Fruit fly (Drosophila melanogaster) whole organism, pupa: ENCODE data around the gene Ras64B.

ENCODE experiments used
- CG17806 ChIP-seq: fragments of 200-800 bp; sonication (Bioruptor generic); optimal IDR thresholded peaks from 2 replicates; lab custom pipeline; 2018; ENCODE audit warnings: missing biosample characterization, mild to moderate bottlenecking, missing genetic modification characterization, moderate library complexity
- CG34367 ChIP-seq: fragments of 200-800 bp; sonication (Bioruptor generic); optimal IDR thresholded peaks from 2 replicates; lab custom pipeline; 2018; ENCODE audit warnings: missing biosample characterization, mild to moderate bottlenecking, missing genetic modification characterization
- CG4496 ChIP-seq: fragments of 200-800 bp; sonication (Bioruptor generic); IDR thresholded peaks from 3 replicates; pipeline ENCODE4 v1.3.6; 2022; ENCODE audit warnings: missing biosample characterization, missing genetic modification characterization
- EcR ChIP-seq: fragments of 200-800 bp; sonication (Bioruptor generic); optimal IDR thresholded peaks from 3 replicates; lab custom pipeline; 2019; ENCODE audit warnings: missing biosample characterization, missing genetic modification characterization, mild to moderate bottlenecking, moderate library complexity, missing genetic modification reagents
- Pif1A ChIP-seq: fragments of 200-800 bp; sonication (Bioruptor generic); optimal IDR thresholded peaks from 3 replicates; lab custom pipeline; 2016; ENCODE audit warnings: missing biosample characterization, missing genetic modification characterization
- Pif1B ChIP-seq: fragments of 200-800 bp; sonication (Bioruptor generic); optimal IDR thresholded peaks from 3 replicates; lab custom pipeline; 2016; ENCODE audit warnings: missing biosample characterization, missing genetic modification characterization
- Snoo ChIP-seq: fragments of 200-800 bp; sonication (Bioruptor generic); optimal IDR thresholded peaks from 3 replicates; lab custom pipeline; 2017; ENCODE audit warnings: missing biosample characterization, mild to moderate bottlenecking, missing genetic modification characterization, inconsistent platforms
- fd96Ca ChIP-seq: fragments of 200-800 bp; sonication (Bioruptor generic); IDR thresholded peaks from 3 replicates; pipeline ENCODE4 v1.3.6; 2022; ENCODE audit warnings: missing biosample characterization, missing genetic modification characterization
- gl ChIP-seq: fragments of 200-800 bp; sonication (Bioruptor generic); optimal IDR thresholded peaks from 2 replicates; lab custom pipeline; 2018; ENCODE audit warnings: missing biosample characterization, mild to moderate bottlenecking, missing genetic modification characterization

dm6 chr3L:4128579-4128978, 10.3 kb upstream of the Ras64B start:
- no peak for TF ChIP-seq Pif1A (GFP tag; lab: Kevin White, UChicago)
- no peak for TF ChIP-seq Pif1B (GFP tag; lab: Kevin White, UChicago)
- no peak for TF ChIP-seq CG17806
- no peak for TF ChIP-seq gl (tag; lab: Kevin White, UChicago)
- TF ChIP-seq Snoo, result no peak
- no peak for TF ChIP-seq EcR (GFP tag; lab: Kevin White, UChicago)
- no peak for TF ChIP-seq CG4496 (GFP tag; lab: Robert Waterston, UW)
- no peak for TF ChIP-seq fd96Ca (GFP tag; lab: Robert Waterston, UW)
- no peak for TF ChIP-seq CG34367
